Worm (Caenorhabditis elegans): Measurements from ENCODE around the gene hsp-75.

Gene hsp-75

DNA sequence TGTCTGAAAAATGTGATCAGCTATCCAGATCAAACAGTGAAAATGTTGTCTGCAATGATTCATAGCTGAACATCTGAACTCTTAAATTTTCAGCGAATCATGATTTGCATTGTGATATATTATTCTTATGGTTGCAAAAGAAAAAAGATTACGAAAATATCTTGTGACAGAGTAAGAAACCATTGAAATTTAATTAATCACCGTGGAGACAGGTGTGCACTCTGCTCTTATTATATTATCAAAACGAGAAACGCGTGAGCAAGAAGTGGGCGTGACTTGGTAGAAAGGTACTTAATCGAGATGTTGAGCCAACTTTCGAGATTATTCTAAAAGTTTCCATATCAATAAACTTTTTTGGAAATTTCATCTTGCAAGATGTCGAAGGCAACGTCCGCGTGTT is 16.5 kb upstream of the hsp-75 start, which contains the start of gene osm-10 (continued):
- TF ChIP-seq rnt-1 (tag; optimal IDR thresholded peaks at IDR 0.05) = no peak
- TF ChIP-seq ces-1 (GFP tag; optimal IDR thresholded peaks at IDR 0.05) = no peak
- no peak for TF ChIP-seq unc-62 (GFP tag; optimal IDR thresholded peaks at IDR 0.05)
- no peak for TF ChIP-seq egl-13 (tag; optimal IDR thresholded peaks at IDR 0.05)
- no peak for TF ChIP-seq mef-2 (tag; optimal IDR thresholded peaks at IDR 0.05)
- TF ChIP-seq F16B12.6 (tag; optimal IDR thresholded peaks at IDR 0.05) = no peak

DNA sequence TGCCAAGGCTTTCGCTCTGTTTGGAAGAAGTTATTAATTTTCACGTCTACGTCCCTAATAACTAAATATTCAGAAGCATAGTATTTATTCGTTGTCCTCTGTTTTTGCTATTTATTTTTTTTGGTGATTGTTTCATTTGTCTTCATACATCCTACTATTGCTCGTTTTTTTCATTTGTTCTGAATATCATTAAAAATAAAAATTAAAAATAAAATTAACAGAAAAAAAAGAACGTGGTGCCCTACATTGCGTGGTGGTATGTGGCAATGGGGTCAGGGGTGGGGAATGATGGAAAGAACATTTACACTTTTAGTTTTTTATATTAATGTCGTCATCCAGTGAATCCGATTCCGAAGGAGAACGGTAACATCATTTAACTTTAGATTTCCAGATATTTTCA is 14.6 kb upstream of the hsp-75 start, which contains the start of gene ztf-31:
TSS of gene ztf-31 (plus strand) at position 301 of the 400 bp plus-strand sequence.
- TF ChIP-seq blmp-1 (tag; optimal IDR thresholded peaks at IDR 0.05) (no peak), ceh-88 (GFP tag; IDR thresholded peaks at IDR 0.05) (no peak), elt-2 (tag; optimal IDR thresholded peaks at IDR 0.05) (no peak), mep-1 (tag; optimal IDR thresholded peaks at IDR 0.05) (no peak), mab-9 (GFP tag; IDR thresholded peaks at IDR 0.05) (no peak), nhr-90 (tag; optimal IDR thresholded peaks at IDR 0.05; ENCODE audit: poor library complexity) (no peak), xbp-1 (tag; optimal IDR thresholded peaks at IDR 0.05) (no peak), pag-3 (tag; optimal IDR thresholded peaks at IDR 0.05; ENCODE audit: borderline replicate concordance, insufficient read depth) (no peak), lsy-2 (tag; optimal IDR thresholded peaks at IDR 0.05) (no peak), ceh-82 (tag; optimal IDR thresholded peaks at IDR 0.05) (no peak), aly-2 (tag; optimal IDR thresholded peaks at IDR 0.05) (no peak), egl-27 (tag; optimal IDR thresholded peaks at IDR 0.05) (no peak), tlp-1 (tag; optimal IDR thresholded peaks at IDR 0.05) (no peak), nhr-11 (tag; optimal IDR thresholded peaks at IDR 0.05) (no peak), Y116A8C.19 (tag; optimal IDR thresholded peaks at IDR 0.05; ENCODE audit: borderline replicate concordance) (no peak)

DNA sequence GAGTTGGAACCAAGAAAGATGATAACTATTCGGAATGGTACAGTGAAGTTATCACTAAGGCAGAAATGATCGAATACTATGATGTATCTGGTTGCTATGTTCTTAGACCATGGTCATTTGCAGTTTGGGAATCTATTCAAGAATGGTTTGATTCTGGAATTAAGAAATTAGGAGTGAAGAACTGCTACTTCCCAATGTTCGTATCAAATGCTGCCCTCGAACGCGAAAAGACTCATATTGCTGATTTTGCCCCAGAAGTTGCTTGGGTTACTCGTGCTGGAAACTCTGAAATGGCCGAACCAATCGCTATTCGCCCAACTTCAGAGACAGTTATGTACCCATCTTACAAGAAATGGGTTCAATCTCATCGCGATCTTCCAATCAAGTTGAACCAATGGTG is 12.9 kb upstream of the hsp-75 start:
- TF ChIP-seq hlh-4 (tag; optimal IDR thresholded peaks at IDR 0.05) (no peak), ceh-63 (GFP tag; optimal IDR thresholded peaks at IDR 0.05) (no peak), swsn-7 (tag; optimal IDR thresholded peaks at IDR 0.05) (no peak), xbp-1 (tag; optimal IDR thresholded peaks at IDR 0.05) (no peak), lin-39 (tag; optimal IDR thresholded peaks at IDR 0.05) (no peak), aly-2 (tag; optimal IDR thresholded peaks at IDR 0.05) (no peak), zip-4 (GFP tag; optimal IDR thresholded peaks at IDR 0.05) (no peak), nhr-71 (tag; optimal IDR thresholded peaks at IDR 0.05) (no peak), hlh-17 (GFP tag; optimal IDR thresholded peaks at IDR 0.05; ENCODE audit: borderline replicate concordance) (no peak), nhr-84 (tag; optimal IDR thresholded peaks at IDR 0.05) (no peak), C34B4.2 (tag; optimal IDR thresholded peaks at IDR 0.05) (no peak), zag-1 (tag; optimal IDR thresholded peaks at IDR 0.05) (no peak), nhr-85 (tag) (no peak), ztf-11 (tag; optimal IDR thresholded peaks at IDR 0.05) (no peak), skn-1 (tag; optimal IDR thresholded peaks at IDR 0.05) (no peak), grh-1 (GFP tag; IDR thresholded peaks at IDR 0.05) (no peak)

DNA sequence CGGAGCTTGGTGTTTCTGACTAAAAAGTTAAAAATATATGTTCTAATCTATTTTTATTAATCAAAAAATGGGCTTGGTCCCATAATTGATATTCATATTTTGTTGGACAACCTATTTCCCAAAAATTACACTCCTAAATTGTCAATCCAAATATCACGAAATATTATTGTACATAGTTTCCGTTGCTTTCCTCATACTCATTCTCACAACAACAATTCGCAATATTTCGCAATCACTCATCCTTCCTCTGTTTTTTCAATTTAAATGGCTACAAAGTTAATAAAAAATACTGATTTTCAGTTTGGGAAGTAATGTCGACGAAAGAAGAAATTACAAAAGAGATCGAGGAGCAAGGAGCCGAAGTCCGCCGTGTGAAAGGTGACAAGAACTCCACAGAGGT is 12.2 kb upstream of the hsp-75 start, which contains the start of gene pars-1:
TSS of gene pars-1 (plus strand) at position 301 of the 400 bp plus-strand sequence.
- TF ChIP-seq mab-9 (GFP tag; IDR thresholded peaks at IDR 0.05) (no peak), ceh-63 (GFP tag; optimal IDR thresholded peaks at IDR 0.05) (no peak), ces-1 (GFP tag; optimal IDR thresholded peaks at IDR 0.05) (no peak), isw-1 (GFP tag; IDR thresholded peaks at IDR 0.05) (no peak), unc-62 (GFP tag; optimal IDR thresholded peaks at IDR 0.05) (no peak), nhr-12 (tag; optimal IDR thresholded peaks at IDR 0.05) (no peak), pqm-1 (tag; optimal IDR thresholded peaks at IDR 0.05) (no peak), nhr-47 (tag; optimal IDR thresholded peaks at IDR 0.05) (no peak), nhr-77 (tag; optimal IDR thresholded peaks at IDR 0.05) (no peak), hlh-17 (GFP tag; optimal IDR thresholded peaks at IDR 0.05; ENCODE audit: borderline replicate concordance) (no peak), hpl-2 (GFP tag; optimal IDR thresholded peaks at IDR 0.05) (no peak), nhr-237 (tag; optimal IDR thresholded peaks at IDR 0.05) (no peak), nhr-20 (tag; optimal IDR thresholded peaks at IDR 0.05) (no peak), unc-30 (tag; optimal IDR thresholded peaks at IDR 0.05) (no peak), ztf-4 (tag; optimal IDR thresholded peaks at IDR 0.05) (no peak), nhr-84 (tag; optimal IDR thresholded peaks at IDR 0.05) (no peak), blmp-1 (tag; optimal IDR thresholded peaks at IDR 0.05) (no peak), unc-86 (tag; optimal IDR thresholded peaks at IDR 0.05) (no peak), tbx-2 (tag; optimal IDR thresholded peaks at IDR 0.05) (no peak), rnt-1 (tag; optimal IDR thresholded peaks at IDR 0.05) (no peak)

All from whole organism, L1 larva.